Fruit fly (Drosophila melanogaster): ENCODE measurements around the gene Yp3.
A peak's percentile ranks its signal among the peaks of the same experiment; 100 is the strongest.

The Yp3 gene

DNA sequence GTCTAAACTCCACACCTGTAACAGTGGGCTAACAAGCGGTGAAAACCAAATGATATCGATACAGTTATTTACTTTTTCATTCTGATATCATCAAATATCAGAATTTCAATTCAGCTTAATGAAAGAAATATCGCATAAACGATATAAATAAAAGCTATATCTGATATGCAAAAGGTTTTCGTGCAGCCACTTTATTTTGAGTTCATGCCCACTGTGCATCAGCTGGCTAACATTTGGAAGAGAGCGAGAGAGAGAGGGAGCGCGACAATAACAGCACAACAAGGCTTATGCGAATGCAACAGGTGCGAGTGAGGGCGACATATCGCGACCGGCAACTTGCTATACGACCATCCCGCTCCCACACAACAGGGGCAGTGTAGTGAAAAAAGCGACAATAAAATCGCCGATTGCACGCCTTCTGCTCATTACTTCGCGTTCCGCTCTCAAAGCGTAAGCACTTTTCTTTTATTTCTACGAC is 19.9 kb upstream of the Yp3 start, which contains the start of gene CG11151 (continued):
- TF ChIP-seq CG7372 (GFP tag; IDR thresholded peaks at IDR 0.05), result peak; percentile 94
- peak; percentile 70 for TF ChIP-seq CG3995 (GFP tag; optimal IDR thresholded peaks at IDR 0.05)
- peak; percentile 80; the same call in 2 of the 3 replicates for TF ChIP-seq C15 (GFP tag; IDR thresholded peaks at IDR 0.05)
- peak; percentile 46 for TF ChIP-seq bigmax (GFP tag; optimal IDR thresholded peaks at IDR 0.05)
- peak; percentile 92 for TF ChIP-seq CG3847 (GFP tag; IDR thresholded peaks at IDR 0.05)
- peak; percentile 95 for TF ChIP-seq pb (GFP tag; optimal IDR thresholded peaks at IDR 0.05)
- TF ChIP-seq CG8478 (optimal IDR thresholded peaks at IDR 0.05), result peak; percentile 96
- TF ChIP-seq mam (GFP tag; optimal IDR thresholded peaks at IDR 0.05), result peak; percentile 97
- TF ChIP-seq Mrtf (GFP tag; IDR thresholded peaks at IDR 0.05), result peak; percentile 93
- TF ChIP-seq fd96Cb (tag; optimal IDR thresholded peaks at IDR 0.05), result peak; percentile 98
- peak; percentile 93 for TF ChIP-seq peb (GFP tag; IDR thresholded peaks at IDR 0.05)
- TF ChIP-seq CG12942 (GFP tag; optimal IDR thresholded peaks at IDR 0.05), result peak; percentile 96
- TF ChIP-seq CG14014 (GFP tag; IDR thresholded peaks at IDR 0.05), result peak; percentile 95
- TF ChIP-seq unc-4 (GFP tag; IDR thresholded peaks at IDR 0.05; ENCODE audit: partially characterized antibody), result no peak
- peak; percentile 51; the same call in 1 of the 2 replicates for TF ChIP-seq CG42726 (GFP tag; IDR thresholded peaks at IDR 0.05; ENCODE audit: partially characterized antibody)
- TF ChIP-seq dan (GFP tag; IDR thresholded peaks at IDR 0.05), result peak; percentile 74; the same call in 1 of the 2 replicates
- TF ChIP-seq Spps (tag; optimal IDR thresholded peaks at IDR 0.05), result peak; percentile 93
- peak; percentile 97 for TF ChIP-seq CG16863 (GFP tag; optimal IDR thresholded peaks at IDR 0.05)
- no peak for TF ChIP-seq br (optimal IDR thresholded peaks at IDR 0.05)
- peak; percentile 83 for TF ChIP-seq sd (tag; optimal IDR thresholded peaks at IDR 0.05)
- TF ChIP-seq ci (GFP tag; IDR thresholded peaks at IDR 0.05), result peak; percentile 98
- TF ChIP-seq HHEX (GFP tag; optimal IDR thresholded peaks at IDR 0.05), result peak; percentile 96
- peak; percentile 94 to 97 for TF ChIP-seq Pdp1 (GFP tag; optimal IDR thresholded peaks at IDR 0.05)
- peak in 1 of 3 experiments; percentile 92 for TF ChIP-seq Stat92E (GFP tag; optimal IDR thresholded peaks at IDR 0.05)
- TF ChIP-seq Hr3 (GFP tag; optimal IDR thresholded peaks at IDR 0.05), result peak; percentile 94
- TF ChIP-seq her (GFP tag; optimal IDR thresholded peaks at IDR 0.05), result peak; percentile 95
- TF ChIP-seq otp (GFP tag; IDR thresholded peaks at IDR 0.05), result peak; percentile 94
- peak; percentile 97 for TF ChIP-seq CG34376 (GFP tag; optimal IDR thresholded peaks at IDR 0.05)
- TF ChIP-seq CG17568 (GFP tag; optimal IDR thresholded peaks at IDR 0.05), result peak; percentile 95
- TF ChIP-seq oc (tag; optimal IDR thresholded peaks at IDR 0.05), result peak; percentile 97
- TF ChIP-seq CG8944 (GFP tag; optimal IDR thresholded peaks at IDR 0.05), result peak; percentile 96
- peak; percentile 96 for TF ChIP-seq slbo (GFP tag; IDR thresholded peaks at IDR 0.05)
- peak; percentile 94 for TF ChIP-seq CG15696 (tag; optimal IDR thresholded peaks at IDR 0.05)
- TF ChIP-seq ara (GFP tag; IDR thresholded peaks at IDR 0.05), result peak; percentile 95
- TF ChIP-seq CG12236 (GFP tag; optimal IDR thresholded peaks at IDR 0.05), result peak; percentile 97
- TF ChIP-seq stc (GFP tag; IDR thresholded peaks at IDR 0.05), result peak; percentile 94
- TF ChIP-seq ewg (GFP tag; optimal IDR thresholded peaks at IDR 0.05), result peak; percentile 94
- TF ChIP-seq Blimp-1 (GFP tag; optimal IDR thresholded peaks at IDR 0.05), result peak; percentile 94
- peak; percentile 94 for TF ChIP-seq sob (GFP tag; IDR thresholded peaks at IDR 0.05)
- peak; percentile 95 for TF ChIP-seq repo (GFP tag; optimal IDR thresholded peaks at IDR 0.05)
- TF ChIP-seq CG6175 (GFP tag; IDR thresholded peaks at IDR 0.05), result peak; percentile 80; the same call in 2 of the 3 replicates
- peak; percentile 94 for TF ChIP-seq slp2 (GFP tag; optimal IDR thresholded peaks at IDR 0.05)
- peak; percentile 95 for TF ChIP-seq wor (GFP tag; IDR thresholded peaks at IDR 0.05)
- TF ChIP-seq CG15011 (GFP tag; optimal IDR thresholded peaks at IDR 0.05), result peak; percentile 93
- TF ChIP-seq Vsx1 (GFP tag; optimal IDR thresholded peaks at IDR 0.05), result peak; percentile 93
- TF ChIP-seq ATbp (GFP tag; optimal IDR thresholded peaks at IDR 0.05), result peak; percentile 96
- TF ChIP-seq CG2678 (tag; optimal IDR thresholded peaks at IDR 0.05), result peak; percentile 98
- TF ChIP-seq sna (GFP tag; IDR thresholded peaks at IDR 0.05; ENCODE audit: partially characterized antibody), result peak; percentile 49; the same call in 1 of the 2 replicates
- TF ChIP-seq luna (GFP tag; optimal IDR thresholded peaks at IDR 0.05), result peak; percentile 91
- peak; percentile 84 for TF ChIP-seq CG5180 (GFP tag; optimal IDR thresholded peaks at IDR 0.05)
